Worm (Caenorhabditis elegans) whole organism, L2 larva: ENCODE measurements around the gene Y47D3B.4.

Source experiments
- F13H6.1 ChIP-seq: sonication (generic microtip); optimal IDR thresholded peaks from 2 replicates; lab custom pipeline; 2016; ENCODE audit warnings: missing genetic modification characterization, missing compliant biosample characterization
- R02D3.7 ChIP-seq: fragments of 150-350 bp; optimal IDR thresholded peaks from 2 replicates; lab custom pipeline; 2014; ENCODE audit warnings: missing biosample characterization, missing genetic modification characterization
- Y55F3AM.14 ChIP-seq: fragments of 200-800 bp; sonication (Bioruptor generic); optimal IDR thresholded peaks from 2 replicates; lab custom pipeline; 2018; ENCODE audit warnings: mild to moderate bottlenecking, missing genetic modification characterization, missing compliant biosample characterization
- ZK546.5 ChIP-seq: sonication (generic microtip); optimal IDR thresholded peaks from 2 replicates; lab custom pipeline; 2017; ENCODE audit warnings: missing biosample characterization, missing genetic modification characterization
- alr-1 ChIP-seq: fragments of 150-350 bp; optimal IDR thresholded peaks from 2 replicates; lab custom pipeline; 2014; ENCODE audit warnings: missing biosample characterization, missing genetic modification characterization
- aly-2 ChIP-seq: fragments of 150-350 bp; optimal IDR thresholded peaks from 2 replicates; lab custom pipeline; 2014; ENCODE audit warnings: missing biosample characterization, missing genetic modification characterization
- ama-1 ChIP-seq: fragments of 150-350 bp; optimal IDR thresholded peaks from 2 replicates; lab custom pipeline; 2018; ENCODE audit warnings: inconsistent platforms
- blmp-1 ChIP-seq: sonication (generic microtip); optimal IDR thresholded peaks from 2 replicates; lab custom pipeline; 2017; ENCODE audit warnings: missing genetic modification characterization, mild to moderate bottlenecking, missing compliant biosample characterization, antibody characterized with exemption, moderate library complexity; ENCODE audit not compliant: insufficient read depth
- crh-2 ChIP-seq: sonication (generic microtip); optimal IDR thresholded peaks from 2 replicates; lab custom pipeline; 2017; ENCODE audit warnings: missing biosample characterization, missing genetic modification characterization
- dmd-4 ChIP-seq: sonication (generic microtip); optimal IDR thresholded peaks from 2 replicates; lab custom pipeline; 2017; ENCODE audit warnings: missing biosample characterization, missing genetic modification characterization
- egl-27 ChIP-seq: sonication (generic microtip); optimal IDR thresholded peaks from 3 replicates; lab custom pipeline; 2017; ENCODE audit warnings: missing biosample characterization, missing genetic modification reagents, missing genetic modification characterization
- fos-1 ChIP-seq: fragments of 150-350 bp; optimal IDR thresholded peaks from 2 replicates; lab custom pipeline; 2014; ENCODE audit warnings: missing biosample characterization, missing genetic modification characterization
- gmeb-1 ChIP-seq: fragments of 150-350 bp; optimal IDR thresholded peaks from 2 replicates; lab custom pipeline; 2014; ENCODE audit warnings: missing biosample characterization, missing genetic modification characterization
- lin-11 ChIP-seq: fragments of 150-350 bp; sonication (generic microtip); optimal IDR thresholded peaks from 2 replicates; lab custom pipeline; 2014; ENCODE audit warnings: missing biosample characterization, missing genetic modification characterization, inconsistent platforms, mixed read lengths
- lin-13 ChIP-seq: fragments of 150-350 bp; optimal IDR thresholded peaks from 2 replicates; lab custom pipeline; 2014; ENCODE audit warnings: missing biosample characterization, missing genetic modification reagents, missing genetic modification characterization
- lin-39 ChIP-seq: fragments of 150-350 bp; optimal IDR thresholded peaks from 2 replicates; lab custom pipeline; 2014; ENCODE audit warnings: missing biosample characterization, missing genetic modification reagents, missing genetic modification characterization
- lsy-2 ChIP-seq, 2 experiments: fragments of 150-350 bp in 1 of 2; sonication (generic microtip) in 1 of 2; optimal IDR thresholded peaks; 2 replicates each; lab custom pipeline; 2014 to 2017; ENCODE audit warnings: missing biosample characterization in 2 of 2, missing genetic modification characterization in 2 of 2
- mdl-1 ChIP-seq, 2 experiments: fragments of 150-350 bp in 1 of 2; sonication (generic microtip) in 1 of 2; optimal IDR thresholded peaks; 2 replicates each; lab custom pipeline; 2017; ENCODE audit warnings: missing biosample characterization in 2 of 2, missing genetic modification characterization in 2 of 2
- nhr-10 ChIP-seq: sonication (generic microtip); optimal IDR thresholded peaks from 2 replicates; lab custom pipeline; 2017; ENCODE audit warnings: missing biosample characterization, missing genetic modification characterization
- nhr-11 ChIP-seq: fragments of 150-350 bp; optimal IDR thresholded peaks from 2 replicates; lab custom pipeline; 2014; ENCODE audit warnings: missing biosample characterization, missing genetic modification characterization
- nhr-12 ChIP-seq: fragments of 150-350 bp; optimal IDR thresholded peaks from 2 replicates; lab custom pipeline; 2014; ENCODE audit warnings: missing biosample characterization, missing genetic modification characterization
- nhr-129 ChIP-seq: fragments of 150-350 bp; optimal IDR thresholded peaks from 2 replicates; lab custom pipeline; 2014; ENCODE audit warnings: missing biosample characterization, missing genetic modification characterization
- nhr-21 ChIP-seq: fragments of 150-350 bp; optimal IDR thresholded peaks from 2 replicates; lab custom pipeline; 2014; ENCODE audit warnings: missing biosample characterization, missing genetic modification characterization
- nhr-23 ChIP-seq: fragments of 150-350 bp; optimal IDR thresholded peaks from 2 replicates; lab custom pipeline; 2014; ENCODE audit warnings: missing biosample characterization, missing genetic modification reagents, missing genetic modification characterization
- nhr-237 ChIP-seq: fragments of 150-350 bp; optimal IDR thresholded peaks from 2 replicates; lab custom pipeline; 2014; ENCODE audit warnings: missing biosample characterization, missing genetic modification characterization
- nhr-25 ChIP-seq: fragments of 150-350 bp; sonication (generic microtip); optimal IDR thresholded peaks from 3 replicates; lab custom pipeline; 2014; ENCODE audit warnings: missing biosample characterization, missing genetic modification characterization
- nhr-6 ChIP-seq: fragments of 150-350 bp; optimal IDR thresholded peaks from 2 replicates; lab custom pipeline; 2014; ENCODE audit warnings: missing biosample characterization, missing genetic modification characterization
- peb-1 ChIP-seq: fragments of 150-350 bp; optimal IDR thresholded peaks from 2 replicates; lab custom pipeline; 2014; ENCODE audit warnings: missing biosample characterization, missing genetic modification characterization
- sem-4 ChIP-seq: fragments of 150-350 bp; optimal IDR thresholded peaks from 2 replicates; lab custom pipeline; 2014; ENCODE audit warnings: missing biosample characterization, missing genetic modification reagents, missing genetic modification characterization
- skn-1 ChIP-seq: sonication (generic microtip); optimal IDR thresholded peaks from 2 replicates; lab custom pipeline; 2017; ENCODE audit warnings: missing biosample characterization, missing genetic modification characterization
- sma-9 ChIP-seq, 2 experiments: fragments of 150-350 bp in 1 of 2; sonication (generic microtip) in 1 of 2; optimal IDR thresholded peaks; 2 replicates each; lab custom pipeline; 2014 to 2016; ENCODE audit warnings: missing genetic modification characterization in 2 of 2, mild to moderate bottlenecking in 1 of 2, missing biosample characterization in 1 of 2, missing compliant biosample characterization in 1 of 2, missing genetic modification reagents in 1 of 2, moderate library complexity in 1 of 2
- snpc-4 ChIP-seq: fragments of 150-350 bp; optimal IDR thresholded peaks from 2 replicates; lab custom pipeline; 2014; ENCODE audit warnings: missing biosample characterization, missing genetic modification characterization
- unc-39 ChIP-seq: fragments of 150-350 bp; optimal IDR thresholded peaks from 2 replicates; lab custom pipeline; 2014; ENCODE audit warnings: missing biosample characterization, missing genetic modification characterization
- unc-62 ChIP-seq: fragments of 150-350 bp; optimal IDR thresholded peaks from 2 replicates; lab custom pipeline; 2014; ENCODE audit warnings: missing biosample characterization, missing genetic modification reagents, missing genetic modification characterization
- zag-1 ChIP-seq: fragments of 150-350 bp; optimal IDR thresholded peaks from 2 replicates; lab custom pipeline; 2014; ENCODE audit warnings: missing biosample characterization, missing genetic modification characterization
- ztf-11 ChIP-seq: sonication (generic microtip); optimal IDR thresholded peaks from 2 replicates; lab custom pipeline; 2017; ENCODE audit warnings: missing biosample characterization, missing genetic modification characterization
- ztf-4 ChIP-seq: fragments of 150-350 bp; optimal IDR thresholded peaks from 2 replicates; lab custom pipeline; 2014; ENCODE audit warnings: missing biosample characterization, missing genetic modification characterization

Gene Y47D3B.4

DNA sequence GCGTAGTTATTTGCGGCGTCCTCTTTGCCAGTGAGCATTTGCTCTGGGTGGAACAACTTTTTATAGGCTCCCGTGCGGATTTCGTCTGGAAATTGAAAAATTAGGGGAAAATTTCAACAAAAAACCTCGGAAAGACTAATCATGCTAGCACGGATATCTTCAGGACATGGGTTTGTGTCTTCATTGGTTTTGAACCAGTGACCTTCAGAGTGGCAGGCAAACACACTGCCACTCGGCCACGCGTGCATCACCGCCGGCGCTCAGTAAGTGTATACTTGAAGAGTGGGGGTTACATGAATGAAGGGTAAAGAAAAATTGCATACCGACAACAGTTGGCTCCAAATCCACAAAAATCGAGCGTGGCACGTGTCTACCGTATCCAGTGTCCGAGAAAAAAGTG is 33.9 kb upstream of the Y47D3B.4 start (continued):
- TF ChIP-seq ztf-11 (tag; lab: Kevin White, UChicago): no peak
- peak; percentile 4 for TF ChIP-seq gmeb-1 (tag; lab: Kevin White, UChicago)
- peak; percentile 30 for TF ChIP-seq egl-27
- peak; percentile 48 for TF ChIP-seq Y55F3AM.14 (GFP tag; lab: Kevin White, UChicago)
- no peak for TF ChIP-seq nhr-12 (tag; lab: Kevin White, UChicago)
- no peak for TF ChIP-seq lin-13 (GFP tag; lab: Kevin White, UChicago)
- no peak for TF ChIP-seq skn-1 (tag; lab: Kevin White, UChicago)
- no peak for TF ChIP-seq nhr-25 (tag; lab: Kevin White, UChicago)
- no peak for TF ChIP-seq nhr-6
- no peak for TF ChIP-seq nhr-23
- TF ChIP-seq crh-2 (tag; lab: Kevin White, UChicago): peak; percentile 29
- no peak for TF ChIP-seq sem-4 (tag; lab: Kevin White, UChicago)
- TF ChIP-seq ama-1 (lab: Kevin White, UChicago): no peak
- peak; percentile 20 for TF ChIP-seq zag-1
- TF ChIP-seq unc-39: no peak
- no peak for TF ChIP-seq nhr-21 (tag; lab: Kevin White, UChicago)
- no peak for TF ChIP-seq R02D3.7 (tag; lab: Kevin White, UChicago)
- TF ChIP-seq mdl-1 (tag; optimal IDR thresholded peaks at IDR 0.05; lab: Kevin White, UChicago): peak in 1 of 2 experiments; percentile 14
- no peak for TF ChIP-seq nhr-10 (tag; lab: Kevin White, UChicago)

DNA sequence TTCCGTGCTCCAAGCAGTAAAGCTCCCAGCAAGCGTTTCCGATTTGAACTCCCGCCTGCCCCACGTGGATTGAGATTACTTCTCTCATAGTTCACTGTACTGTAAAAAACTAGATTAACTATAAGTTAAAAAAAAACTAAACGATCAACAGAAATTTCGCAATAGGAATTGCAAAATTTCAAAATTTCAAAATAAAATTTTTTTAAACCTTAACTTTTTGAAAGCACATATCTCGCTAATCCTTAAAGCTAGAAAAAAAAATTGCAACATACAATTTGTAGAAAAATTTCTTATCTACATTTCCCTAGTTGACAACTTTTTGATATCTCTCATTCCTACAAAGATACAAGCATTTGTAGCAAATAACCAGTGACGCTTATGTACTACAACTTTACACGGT is 33.5 kb upstream of the Y47D3B.4 start, which contains the start of gene tba-7:
tba-7 (minus strand) TSS at position 101 of the 400 bp plus-strand sequence.
- TF ChIP-seq R02D3.7 (tag; lab: Kevin White, UChicago): no peak
- no peak for TF ChIP-seq F13H6.1 (tag; lab: Kevin White, UChicago)
- TF ChIP-seq fos-1: no peak
- no peak for TF ChIP-seq nhr-11 (tag; lab: Kevin White, UChicago)
- no peak for TF ChIP-seq sma-9 (GFP tag; optimal IDR thresholded peaks at IDR 0.05; lab: Kevin White, UChicago)
- TF ChIP-seq sma-9 (tag; optimal IDR thresholded peaks at IDR 0.05; lab: Kevin White, UChicago): no peak
- no peak for TF ChIP-seq lin-11 (tag; lab: Kevin White, UChicago)
- TF ChIP-seq nhr-237: no peak
- TF ChIP-seq nhr-129 (tag; lab: Kevin White, UChicago): no peak
- TF ChIP-seq ztf-11 (tag; lab: Kevin White, UChicago): no peak
- TF ChIP-seq gmeb-1 (tag; lab: Kevin White, UChicago): no peak
- no peak for TF ChIP-seq unc-62
- TF ChIP-seq blmp-1: no peak
- TF ChIP-seq unc-39: no peak
- no peak for TF ChIP-seq nhr-10 (tag; lab: Kevin White, UChicago)
- TF ChIP-seq nhr-23: no peak
- no peak for TF ChIP-seq lin-39 (tag; lab: Kevin White, UChicago)
- TF ChIP-seq nhr-12 (tag; lab: Kevin White, UChicago): no peak
- TF ChIP-seq lsy-2 (tag; optimal IDR thresholded peaks at IDR 0.05; lab: Kevin White, UChicago): no peak
- TF ChIP-seq ztf-4 (tag; lab: Kevin White, UChicago): no peak

DNA sequence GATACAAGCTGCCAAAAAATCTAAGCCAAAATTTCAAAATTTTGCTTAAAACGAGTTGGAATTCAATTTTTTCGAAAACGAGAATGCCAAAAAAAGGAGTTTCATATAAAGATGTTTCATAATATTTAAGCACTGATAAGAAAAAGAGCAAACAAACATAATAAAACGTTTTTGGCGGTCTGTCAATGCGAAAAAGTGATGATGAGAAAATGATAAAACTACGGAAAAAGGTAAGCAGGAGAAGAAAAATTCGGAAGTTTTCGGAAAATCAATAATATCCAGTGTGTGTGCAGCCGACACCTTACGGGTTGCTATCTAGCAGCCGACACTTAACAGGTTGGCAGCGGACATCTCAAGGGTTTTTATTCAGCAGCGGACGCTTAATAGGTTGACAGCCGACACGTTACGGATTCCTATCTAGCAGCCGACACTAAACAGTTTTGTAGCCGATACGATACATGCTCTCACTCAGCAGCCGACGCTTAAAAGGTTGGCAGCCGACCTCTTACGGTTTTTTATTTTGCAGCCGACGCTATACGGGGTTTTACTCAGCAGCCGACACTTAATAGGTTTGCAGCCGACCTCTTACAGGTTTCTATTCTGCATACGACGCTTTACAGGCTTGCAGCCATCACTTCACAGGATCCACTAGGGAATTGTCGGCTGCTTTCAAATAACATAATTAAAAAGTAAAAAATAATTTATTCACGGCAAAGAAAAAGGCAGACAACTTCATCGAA is 32.8 kb upstream of the Y47D3B.4 start:
- TF ChIP-seq fos-1: peak; percentile 73
- TF ChIP-seq sem-4 (tag; lab: Kevin White, UChicago): no peak
- TF ChIP-seq snpc-4 (tag; lab: Kevin White, UChicago): peak; percentile 69
- TF ChIP-seq mdl-1 (tag; optimal IDR thresholded peaks at IDR 0.05; lab: Kevin White, UChicago): no peak
- TF ChIP-seq lin-13 (GFP tag; lab: Kevin White, UChicago): peak; percentile 16
- TF ChIP-seq dmd-4 (tag; lab: Kevin White, UChicago): no peak
- no peak for TF ChIP-seq Y55F3AM.14 (GFP tag; lab: Kevin White, UChicago)
- no peak for TF ChIP-seq nhr-25 (tag; lab: Kevin White, UChicago)
- no peak for TF ChIP-seq aly-2
- TF ChIP-seq R02D3.7 (tag; lab: Kevin White, UChicago): no peak
- TF ChIP-seq ZK546.5 (tag; lab: Kevin White, UChicago): no peak
- TF ChIP-seq, all 48 proteins: peak for 3

DNA sequence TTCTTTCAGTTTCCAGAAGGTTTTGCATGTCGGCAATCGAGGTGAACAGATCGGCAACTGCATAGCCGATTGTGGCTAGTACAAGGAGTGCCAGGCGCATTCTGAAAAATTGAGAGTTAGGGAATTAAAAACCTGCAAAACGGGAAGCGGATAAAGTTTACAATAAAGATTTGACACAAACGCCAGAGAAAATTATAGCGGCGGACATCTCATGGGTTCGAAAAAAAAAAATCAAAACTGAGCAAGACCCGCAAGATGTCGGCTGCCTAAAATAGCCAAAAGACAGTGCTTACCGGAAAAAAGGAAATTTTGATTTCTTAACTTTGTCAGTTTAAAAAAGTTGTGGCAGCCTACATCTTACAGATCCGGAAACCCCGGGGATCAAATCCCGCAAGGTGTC is 27.3 kb upstream of the Y47D3B.4 start, which contains the start of gene dpy-18:
dpy-18 (minus strand) TSS at position 101 of the 400 bp plus-strand sequence.
- no peak for TF ChIP-seq ama-1 (lab: Kevin White, UChicago)
- TF ChIP-seq sem-4 (tag; lab: Kevin White, UChicago): no peak
- TF ChIP-seq dmd-4 (tag; lab: Kevin White, UChicago): no peak
- no peak for TF ChIP-seq peb-1
- no peak for TF ChIP-seq egl-27
- no peak for TF ChIP-seq ztf-4 (tag; lab: Kevin White, UChicago)
- no peak for TF ChIP-seq lin-11 (tag; lab: Kevin White, UChicago)
- TF ChIP-seq alr-1 (tag; lab: Kevin White, UChicago): no peak
